Worm (Caenorhabditis elegans) whole organism, L4 larva: ENCODE data around the gene cka-2.
A peak's percentile ranks its signal among the peaks of the same experiment; 100 is the strongest.

Experiments used
- D1046.2 ChIP-seq: fragments of 200-800 bp; sonication (Bioruptor generic); IDR thresholded peaks from 2 replicates; pipeline ENCODE4 v1.3.6; 2022; ENCODE audit warnings: missing genetic modification characterization, missing compliant biosample characterization
- F10B5.3 ChIP-seq: sonication (generic microtip); optimal IDR thresholded peaks from 2 replicates; lab custom pipeline; 2016; ENCODE audit warnings: mild to moderate bottlenecking, missing genetic modification characterization, missing compliant biosample characterization
- T20F7.1 ChIP-seq: fragments of 200-800 bp; sonication (Bioruptor generic); optimal IDR thresholded peaks from 2 replicates; lab custom pipeline; 2018; ENCODE audit warnings: mild to moderate bottlenecking, missing genetic modification characterization, missing compliant biosample characterization
- Y5F2A.4 ChIP-seq: fragments of 200-800 bp; sonication (Bioruptor generic); optimal IDR thresholded peaks from 2 replicates; lab custom pipeline; 2018; ENCODE audit warnings: mild to moderate bottlenecking, missing genetic modification characterization, missing compliant biosample characterization
- Y75B8A.6 ChIP-seq: fragments of 200-800 bp; sonication (Bioruptor generic); IDR thresholded peaks from 2 replicates; pipeline ENCODE4 v1.3.6; 2022; ENCODE audit warnings: missing genetic modification reagents, missing genetic modification characterization, missing compliant biosample characterization
- ceh-20 ChIP-seq: fragments of 200-800 bp; sonication (Bioruptor generic); IDR thresholded peaks from 2 replicates; pipeline ENCODE4 v1.3.6; 2022; ENCODE audit warnings: missing genetic modification reagents, missing genetic modification characterization, missing compliant biosample characterization
- ceh-28 ChIP-seq: fragments of 150-350 bp; optimal IDR thresholded peaks from 2 replicates; lab custom pipeline; 2014; ENCODE audit warnings: missing biosample characterization, missing genetic modification reagents, missing genetic modification characterization
- ceh-44 ChIP-seq: fragments of 200-800 bp; sonication (Bioruptor generic); IDR thresholded peaks from 2 replicates; pipeline ENCODE4 v1.3.6; 2022; ENCODE audit warnings: missing genetic modification reagents, missing genetic modification characterization, missing compliant biosample characterization
- ceh-62 ChIP-seq: sonication (generic microtip); optimal IDR thresholded peaks from 2 replicates; lab custom pipeline; 2017; ENCODE audit warnings: missing biosample characterization, missing genetic modification characterization
- ces-1 ChIP-seq: fragments of 150-350 bp; sonication (generic microtip); optimal IDR thresholded peaks from 4 replicates; lab custom pipeline; 2014; ENCODE audit warnings: missing biosample characterization, missing genetic modification reagents, missing genetic modification characterization
- cey-2 ChIP-seq: sonication (generic microtip); optimal IDR thresholded peaks from 3 replicates; lab custom pipeline; 2017; ENCODE audit warnings: missing genetic modification characterization, mild to moderate bottlenecking, missing compliant biosample characterization, antibody characterized with exemption, borderline replicate concordance; ENCODE audit not compliant: insufficient read depth
- daf-12 ChIP-seq: fragments of 150-350 bp; optimal IDR thresholded peaks from 2 replicates; lab custom pipeline; 2014; ENCODE audit warnings: missing biosample characterization, missing genetic modification reagents, missing genetic modification characterization
- daf-16 ChIP-seq, 3 experiments: sonication (generic microtip); optimal IDR thresholded peaks; 2 replicates each; lab custom pipeline; 2016 to 2017; ENCODE audit warnings: missing genetic modification characterization in 3 of 3, missing genetic modification reagents in 3 of 3, mild to moderate bottlenecking in 2 of 3, missing compliant biosample characterization in 2 of 3, missing biosample characterization in 1 of 3, moderate library complexity in 1 of 3
- daf-19 ChIP-seq: fragments of 200-800 bp; sonication (Bioruptor generic); conservative IDR thresholded peaks from 2 replicates; pipeline ENCODE4 v1.3.6; 2022; ENCODE audit warnings: missing genetic modification characterization, missing compliant biosample characterization
- dmd-6 ChIP-seq: fragments of 200-800 bp; sonication (Bioruptor generic); IDR thresholded peaks from 2 replicates; pipeline ENCODE4 v1.3.6; 2022; ENCODE audit warnings: missing genetic modification reagents, missing genetic modification characterization, missing compliant biosample characterization
- dve-1 ChIP-seq: sonication (generic microtip); optimal IDR thresholded peaks from 2 replicates; lab custom pipeline; 2017; ENCODE audit warnings: antibody characterized with exemption, mild to moderate bottlenecking, missing genetic modification characterization, missing compliant biosample characterization; ENCODE audit not compliant: insufficient read depth
- egl-43 ChIP-seq: fragments of 200-800 bp; sonication (Bioruptor generic); IDR thresholded peaks from 2 replicates; pipeline ENCODE4 v1.3.6; 2022; ENCODE audit warnings: missing genetic modification reagents, missing genetic modification characterization, missing compliant biosample characterization
- fkh-10 ChIP-seq: fragments of 150-350 bp; optimal IDR thresholded peaks from 2 replicates; lab custom pipeline; 2014; ENCODE audit warnings: missing biosample characterization, missing genetic modification reagents, missing genetic modification characterization
- fos-1 ChIP-seq: fragments of 150-350 bp; optimal IDR thresholded peaks from 2 replicates; lab custom pipeline; 2014; ENCODE audit warnings: missing biosample characterization, missing genetic modification characterization
- hlh-11 ChIP-seq: fragments of 200-800 bp; sonication (Bioruptor generic); optimal IDR thresholded peaks from 2 replicates; lab custom pipeline; 2018; ENCODE audit warnings: mild to moderate bottlenecking, missing genetic modification characterization, missing compliant biosample characterization
- hmg-1.1 ChIP-seq: fragments of 200-800 bp; sonication (Bioruptor generic); IDR thresholded peaks from 2 replicates; pipeline ENCODE4 v1.3.6; 2022; ENCODE audit warnings: missing genetic modification reagents, missing genetic modification characterization, missing compliant biosample characterization
- jun-1 ChIP-seq: fragments of 150-350 bp; optimal IDR thresholded peaks from 2 replicates; lab custom pipeline; 2014; ENCODE audit warnings: missing biosample characterization, missing genetic modification reagents, missing genetic modification characterization
- lin-39 ChIP-seq: fragments of 150-350 bp; optimal IDR thresholded peaks from 2 replicates; lab custom pipeline; 2014; ENCODE audit warnings: missing biosample characterization, missing genetic modification reagents, missing genetic modification characterization
- lir-3 ChIP-seq: sonication (generic microtip); optimal IDR thresholded peaks from 2 replicates; lab custom pipeline; 2016; ENCODE audit warnings: mild to moderate bottlenecking, missing genetic modification characterization, missing compliant biosample characterization
- lsy-2 ChIP-seq, 2 experiments: fragments of 150-350 bp in 1 of 2; sonication (generic microtip) in 1 of 2; optimal IDR thresholded peaks; 2 replicates each; lab custom pipeline; 2014 to 2017; ENCODE audit warnings: missing biosample characterization in 2 of 2, missing genetic modification characterization in 2 of 2
- madf-5 ChIP-seq, 2 experiments: fragments of 200-800 bp; sonication (Bioruptor generic); IDR thresholded peaks; 2 replicates each; pipeline ENCODE4 v1.3.6; 2022; ENCODE audit warnings: missing compliant biosample characterization in 2 of 2, missing genetic modification characterization in 2 of 2
- mdl-1 ChIP-seq, 2 experiments: fragments of 150-350 bp in 1 of 2; sonication (generic microtip) in 1 of 2; optimal IDR thresholded peaks; 2 replicates each; lab custom pipeline; 2014 to 2017; ENCODE audit warnings: missing biosample characterization in 2 of 2, missing genetic modification characterization in 2 of 2
- mep-1 ChIP-seq: fragments of 150-350 bp; sonication (generic microtip); optimal IDR thresholded peaks from 3 replicates; lab custom pipeline; 2014; ENCODE audit warnings: missing biosample characterization, missing genetic modification characterization
- mxl-2 ChIP-seq: fragments of 200-800 bp; sonication (Bioruptor generic); conservative IDR thresholded peaks from 2 replicates; pipeline ENCODE4 v1.3.6; 2022; ENCODE audit warnings: missing genetic modification reagents, missing genetic modification characterization, missing compliant biosample characterization
- nhr-102 ChIP-seq: sonication (generic microtip); optimal IDR thresholded peaks from 2 replicates; lab custom pipeline; 2016; ENCODE audit warnings: mild to moderate bottlenecking, missing genetic modification characterization, moderate library complexity, missing compliant biosample characterization
- nhr-28 ChIP-seq: fragments of 150-350 bp; optimal IDR thresholded peaks from 2 replicates; lab custom pipeline; 2014; ENCODE audit warnings: missing biosample characterization, missing genetic modification characterization
- nhr-42 ChIP-seq: fragments of 200-800 bp; sonication (Bioruptor generic); IDR thresholded peaks from 2 replicates; pipeline ENCODE4 v1.3.6; 2022; ENCODE audit warnings: missing genetic modification characterization, missing compliant biosample characterization
- nhr-48 ChIP-seq: sonication (generic microtip); optimal IDR thresholded peaks from 2 replicates; lab custom pipeline; 2016; ENCODE audit warnings: mild to moderate bottlenecking, missing genetic modification characterization, missing compliant biosample characterization
- nhr-77 ChIP-seq: fragments of 150-350 bp; optimal IDR thresholded peaks from 2 replicates; lab custom pipeline; 2014; ENCODE audit warnings: missing biosample characterization, missing genetic modification characterization
- pha-4 ChIP-seq, 2 experiments: fragments of 150-350 bp in 1 of 2; fragments of 200-800 bp in 1 of 2; sonication (Bioruptor generic) in 1 of 2; IDR thresholded peaks in 1 of 2; optimal IDR thresholded peaks in 1 of 2; 2 replicates each; pipeline versions ENCODE4 v1.3.6 to Lab custom; 2014 to 2022; ENCODE audit warnings: missing genetic modification characterization in 2 of 2, missing genetic modification reagents in 2 of 2, missing biosample characterization in 1 of 2, missing compliant biosample characterization in 1 of 2
- php-3 ChIP-seq: fragments of 200-800 bp; sonication (Bioruptor generic); IDR thresholded peaks from 2 replicates; pipeline ENCODE4 v1.3.6; 2022; ENCODE audit warnings: missing genetic modification reagents, missing genetic modification characterization, missing compliant biosample characterization
- pqm-1 ChIP-seq: sonication (generic microtip); optimal IDR thresholded peaks from 2 replicates; lab custom pipeline; 2017; ENCODE audit warnings: missing biosample characterization, missing genetic modification characterization
- rbr-2 ChIP-seq: sonication (generic microtip); optimal IDR thresholded peaks from 2 replicates; lab custom pipeline; 2016; ENCODE audit warnings: missing genotype, missing genetic modification characterization, missing compliant biosample characterization
- sdz-12 ChIP-seq: fragments of 200-800 bp; sonication (Bioruptor generic); optimal IDR thresholded peaks from 2 replicates; lab custom pipeline; 2018; ENCODE audit warnings: mild to moderate bottlenecking, missing genetic modification characterization, missing compliant biosample characterization
- skn-1 ChIP-seq: fragments of 150-350 bp; optimal IDR thresholded peaks from 2 replicates; lab custom pipeline; 2014; ENCODE audit warnings: missing biosample characterization, missing genetic modification characterization
- snpc-1.2 ChIP-seq: fragments of 200-800 bp; sonication (Bioruptor generic); IDR thresholded peaks from 2 replicates; pipeline ENCODE4 v1.3.6; 2022; ENCODE audit warnings: missing genetic modification reagents, missing genetic modification characterization, missing compliant biosample characterization
- spr-1 ChIP-seq: sonication (generic microtip); optimal IDR thresholded peaks from 2 replicates; lab custom pipeline; 2016; ENCODE audit warnings: mild to moderate bottlenecking, missing genetic modification characterization, missing compliant biosample characterization
- spr-3 ChIP-seq: fragments of 200-800 bp; sonication (Bioruptor generic); optimal IDR thresholded peaks from 2 replicates; lab custom pipeline; 2018; ENCODE audit warnings: mild to moderate bottlenecking, missing genetic modification characterization, missing compliant biosample characterization
- tag-97 ChIP-seq: fragments of 200-800 bp; sonication (Bioruptor generic); IDR thresholded peaks from 2 replicates; pipeline ENCODE4 v1.3.6; 2022; ENCODE audit warnings: missing genetic modification characterization, missing compliant biosample characterization
- unc-39 ChIP-seq: sonication (generic microtip); optimal IDR thresholded peaks from 2 replicates; lab custom pipeline; 2017; ENCODE audit warnings: missing biosample characterization, missing genetic modification characterization
- unc-62 ChIP-seq, 3 experiments: fragments of 150-350 bp in 1 of 3; sonication (generic microtip); optimal IDR thresholded peaks in 2 of 3; peaks in 1 of 3; 1 replicate in 1 of 3; 2 replicates in 2 of 3; lab custom pipeline; 2014 to 2017; ENCODE audit warnings: missing biosample characterization in 3 of 3, missing genetic modification characterization in 3 of 3, missing genetic modification reagents in 3 of 3, missing genotype in 1 of 3
- zag-1 ChIP-seq: fragments of 150-350 bp; optimal IDR thresholded peaks from 2 replicates; lab custom pipeline; 2014; ENCODE audit warnings: missing biosample characterization, missing genetic modification characterization

The cka-2 gene

DNA sequence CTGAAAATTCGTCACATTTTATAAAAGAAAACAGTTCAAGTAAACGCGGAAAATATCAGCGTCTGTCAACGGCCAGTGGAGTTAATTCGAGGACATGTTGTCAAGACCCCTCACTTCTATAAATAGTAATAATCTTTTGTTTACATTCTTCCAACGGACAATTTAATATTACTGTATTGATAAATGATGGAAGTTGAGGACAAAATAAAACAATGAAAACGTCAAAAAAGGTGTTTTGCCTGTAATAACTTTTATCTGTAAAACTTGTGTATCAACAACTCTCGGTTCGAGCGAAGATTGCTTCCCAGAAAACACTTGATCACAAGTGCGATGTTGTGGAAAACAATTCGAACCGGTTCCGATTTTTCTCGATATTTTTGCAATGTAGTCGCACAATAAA lies 37.5 kb upstream of the cka-2 start:
- TF ChIP-seq mep-1 (tag; lab: Kevin White, UChicago), result no peak
- TF ChIP-seq egl-43, result no peak
- no peak for TF ChIP-seq jun-1 (tag; lab: Kevin White, UChicago)
- no peak for TF ChIP-seq mxl-2 (GFP tag; lab: Robert Waterston, UW)
- TF ChIP-seq fkh-10 (GFP tag; lab: Kevin White, UChicago), result no peak
- peak; percentile 94 for TF ChIP-seq php-3 (GFP tag; lab: Robert Waterston, UW)
- TF ChIP-seq hmg-1.1, result no peak
- TF ChIP-seq Y5F2A.4 (GFP tag; lab: Kevin White, UChicago), result no peak
- TF ChIP-seq dmd-6, result no peak
- no peak for TF ChIP-seq zag-1 (tag; lab: Kevin White, UChicago)
- TF ChIP-seq nhr-42 (GFP tag; lab: Robert Waterston, UW), result no peak
- no peak for TF ChIP-seq pqm-1 (tag; lab: Kevin White, UChicago)
- peak; percentile 31 for TF ChIP-seq nhr-102 (tag; lab: Kevin White, UChicago)
- no peak for TF ChIP-seq fos-1 (tag; lab: Kevin White, UChicago)
- no peak for TF ChIP-seq spr-3 (GFP tag; lab: Kevin White, UChicago)
- no peak for TF ChIP-seq ces-1 (GFP tag; lab: Kevin White, UChicago)
- no peak for TF ChIP-seq skn-1 (tag; lab: Kevin White, UChicago)
- no peak for TF ChIP-seq D1046.2 (GFP tag; lab: Robert Waterston, UW)
- no peak for TF ChIP-seq F10B5.3 (tag; lab: Kevin White, UChicago)
- no peak for TF ChIP-seq ceh-62 (tag; lab: Kevin White, UChicago)
- TF ChIP-seq hlh-11 (tag; lab: Kevin White, UChicago), result peak; percentile 63
- no peak for TF ChIP-seq rbr-2 (tag; lab: Kevin White, UChicago)
- TF ChIP-seq unc-39 (tag; lab: Kevin White, UChicago), result no peak
- no peak for TF ChIP-seq ceh-28 (tag; lab: Kevin White, UChicago)
- no peak for TF ChIP-seq T20F7.1
- no peak for TF ChIP-seq daf-12 (tag; lab: Kevin White, UChicago)
- TF ChIP-seq nhr-28, result peak; percentile 42
- TF ChIP-seq daf-19, result no peak
- no peak for TF ChIP-seq daf-16 (GFP tag; optimal IDR thresholded peaks at IDR 0.05; lab: Kevin White, UChicago)
- TF ChIP-seq daf-16 (tag; optimal IDR thresholded peaks at IDR 0.05; lab: Kevin White, UChicago), result peak; percentile 100
- peak; percentile 28 for TF ChIP-seq nhr-48 (tag; lab: Kevin White, UChicago)
- TF ChIP-seq sdz-12 (GFP tag; lab: Kevin White, UChicago), result no peak
- TF ChIP-seq madf-5 (GFP tag; IDR thresholded peaks at IDR 0.05; lab: Robert Waterston, UW), result no peak
- TF ChIP-seq dve-1 (tag; lab: Kevin White, UChicago), result peak; percentile 83
- TF ChIP-seq nhr-77 (tag; lab: Kevin White, UChicago), result peak; percentile 48
- no peak for TF ChIP-seq spr-1 (tag; lab: Kevin White, UChicago)
- TF ChIP-seq ceh-20 (GFP tag; lab: Robert Waterston, UW), result 0 out of 2 replicates have a peak, but pooled peaks have one; percentile 12

DNA sequence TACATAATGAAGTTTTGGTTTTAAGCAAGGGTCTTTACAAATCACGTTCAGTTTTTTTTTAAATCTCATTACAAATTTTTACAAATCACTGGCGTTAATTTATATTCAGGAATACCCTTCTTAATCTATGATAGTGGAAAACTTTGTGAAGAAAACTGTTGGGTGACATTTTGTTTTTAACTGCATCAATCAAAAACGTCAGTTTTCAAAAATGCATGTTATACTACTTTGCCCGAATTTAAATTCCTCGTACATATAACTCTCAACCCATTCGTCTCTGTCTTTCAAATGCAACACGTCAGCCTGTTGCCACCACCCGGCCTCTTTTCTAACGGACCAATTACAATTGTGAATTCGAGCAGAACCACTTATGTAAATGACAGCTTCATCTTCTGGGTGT lies 37.0 kb upstream of the cka-2 start, which contains the start of gene hlh-13:
Gene hlh-13 (plus strand): TSS at position 301 of the 400 bp plus-strand sequence.
- no peak for TF ChIP-seq tag-97 (GFP tag; lab: Robert Waterston, UW)
- peak in 1 of 2 experiments; percentile 68 for TF ChIP-seq unc-62 (GFP tag; optimal IDR thresholded peaks at IDR 0.05 in 1 of 2; lab: Kevin White, UChicago)
- TF ChIP-seq unc-62 (tag; optimal IDR thresholded peaks at IDR 0.05; lab: Kevin White, UChicago), result no peak
- TF ChIP-seq skn-1 (tag; lab: Kevin White, UChicago), result no peak

DNA sequence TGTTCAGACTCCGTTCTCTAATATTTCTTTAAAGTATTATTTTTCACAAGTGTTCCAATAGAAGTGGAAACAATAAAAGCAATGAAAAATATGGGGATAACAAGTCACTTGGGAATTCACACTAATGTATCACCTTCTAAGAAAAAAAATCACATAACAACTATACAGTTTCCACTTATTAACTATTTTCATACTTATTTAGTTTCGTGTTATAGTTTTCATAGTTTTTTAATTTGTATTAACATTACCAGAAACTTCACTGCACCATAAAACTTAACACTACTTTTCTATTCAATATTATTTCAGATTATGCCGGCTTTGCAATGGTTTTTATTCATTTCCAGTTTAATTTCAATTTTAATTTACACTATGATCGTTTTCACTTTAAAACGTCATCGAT lies 33.9 kb upstream of the cka-2 start, which contains the start of gene srv-5:
Gene srv-5 (plus strand): TSS at position 301 of the 400 bp plus-strand sequence.
- TF ChIP-seq daf-16 (GFP tag; optimal IDR thresholded peaks at IDR 0.05; lab: Kevin White, UChicago), result no peak
- no peak for TF ChIP-seq daf-16 (tag; optimal IDR thresholded peaks at IDR 0.05; lab: Kevin White, UChicago)
- TF ChIP-seq mdl-1 (tag; optimal IDR thresholded peaks at IDR 0.05; lab: Kevin White, UChicago), result no peak
- TF ChIP-seq tag-97 (GFP tag; lab: Robert Waterston, UW), result no peak
- no peak for TF ChIP-seq cey-2 (tag; lab: Kevin White, UChicago)
- TF ChIP-seq pha-4 (GFP tag; IDR thresholded peaks at IDR 0.05; lab: Robert Waterston, UW), result no peak
- no peak for TF ChIP-seq pha-4 (tag; optimal IDR thresholded peaks at IDR 0.05; lab: Kevin White, UChicago)
- no peak for TF ChIP-seq egl-43
- no peak for TF ChIP-seq ceh-44 (GFP tag; lab: Robert Waterston, UW)
- no peak for TF ChIP-seq lin-39 (tag; lab: Kevin White, UChicago)
- TF ChIP-seq lir-3 (tag; lab: Kevin White, UChicago), result no peak
- no peak for TF ChIP-seq Y75B8A.6 (GFP tag; lab: Robert Waterston, UW)
- TF ChIP-seq snpc-1.2 (GFP tag; lab: Robert Waterston, UW), result no peak
- no peak for TF ChIP-seq lsy-2 (tag; optimal IDR thresholded peaks at IDR 0.05; lab: Kevin White, UChicago)
